Comparison of ENCODE assay signal across 3 fruit fly cellular contexts in genomic region chr3R:14822954-14823353, dm6.
TF ChIP-seq lines count a peak whose summit lies in the region.

No protein-coding gene starts in this region.

- peak; percentile 51 to 65 for TF ChIP-seq CTCF in S2 (optimal IDR thresholded peaks at IDR 0.05; lab: Kevin White, UChicago)
- TF ChIP-seq CTCF in whole organism, embryonic (GFP tag; optimal IDR thresholded peaks at IDR 0.05; lab: Kevin White, UChicago), result peak; percentile 77

TF ChIP-seq in whole organism, embryonic, 481 proteins besides CTCF, POLR2A, EP300 and RAD21:
- TF ChIP-seq CG4424 (GFP tag; optimal IDR thresholded peaks at IDR 0.05; lab: Kevin White, UChicago) (no peak), cg (GFP tag; optimal IDR thresholded peaks at IDR 0.05; lab: Kevin White, UChicago) (no peak), Drgx (GFP tag; IDR thresholded peaks at IDR 0.05; lab: Robert Waterston, UW) (no peak), Bgb (GFP tag; IDR thresholded peaks at IDR 0.05; lab: Robert Waterston, UW; ENCODE audit: partially characterized antibody) (no peak), CG7839 (tag; optimal IDR thresholded peaks at IDR 0.05; lab: Kevin White, UChicago) (no peak), stwl (tag; optimal IDR thresholded peaks at IDR 0.05; lab: Kevin White, UChicago) (peak; percentile 22), pita (GFP tag; optimal IDR thresholded peaks at IDR 0.05; lab: Kevin White, UChicago) (peak; percentile 27), Abd-B (GFP tag; optimal IDR thresholded peaks at IDR 0.05; lab: Kevin White, UChicago) (no peak), CG4328 (GFP tag; optimal IDR thresholded peaks at IDR 0.05; lab: Kevin White, UChicago) (no peak), CG30020 (tag; optimal IDR thresholded peaks at IDR 0.05; lab: Kevin White, UChicago) (no peak), CG5245 (GFP tag; optimal IDR thresholded peaks at IDR 0.05; lab: Kevin White, UChicago) (no peak), CG13287 (GFP tag; IDR thresholded peaks at IDR 0.05; lab: Robert Waterston, UW; ENCODE audit: partially characterized antibody) (peak; percentile 42), HmgZ (tag; optimal IDR thresholded peaks at IDR 0.05; lab: Kevin White, UChicago) (peak; percentile 6), chinmo (GFP tag; IDR thresholded peaks at IDR 0.05; lab: Robert Waterston, UW; ENCODE audit: partially characterized antibody) (0 out of 4 replicates have a peak, but pooled peaks have one; percentile 5), CG18476 (GFP tag; optimal IDR thresholded peaks at IDR 0.05; lab: Kevin White, UChicago) (no peak)

TF ChIP-seq in whole organism, wandering third instar larva, 38 proteins besides CTCF, POLR2A, EP300 and RAD21:
- TF ChIP-seq Dif (GFP tag; optimal IDR thresholded peaks at IDR 0.05; lab: Kevin White, UChicago; ENCODE audit: partially characterized antibody) (peak; percentile 1), dl (GFP tag; optimal IDR thresholded peaks at IDR 0.05; lab: Kevin White, UChicago; ENCODE audit: insufficient read depth in 1 of 2, partially characterized antibody in 2 of 2) (no peak), jim (GFP tag; optimal IDR thresholded peaks at IDR 0.05; lab: Kevin White, UChicago) (no peak), N (GFP tag; optimal IDR thresholded peaks at IDR 0.05; lab: Kevin White, UChicago) (peak; percentile 63), Myc (optimal IDR thresholded peaks at IDR 0.05; lab: Kevin White, UChicago) (peak; percentile 85), dmrt93B (GFP tag; optimal IDR thresholded peaks at IDR 0.05; lab: Kevin White, UChicago) (no peak), Vsx2 (GFP tag; optimal IDR thresholded peaks at IDR 0.05; lab: Kevin White, UChicago; ENCODE audit: partially characterized antibody) (peak; percentile 27), tai (GFP tag; optimal IDR thresholded peaks at IDR 0.05; lab: Kevin White, UChicago) (no peak), sage (GFP tag; optimal IDR thresholded peaks at IDR 0.05; lab: Kevin White, UChicago) (no peak)
TF ChIP-seq in whole organism, wandering third instar larva: peak in this region for 4.
